Fruit fly (Drosophila melanogaster) whole organism, prepupa: ENCODE results near the gene sing.

ENCODE experiments used
- acj6 ChIP-seq: fragments of 200-800 bp; sonication (Bioruptor generic); optimal IDR thresholded peaks from 3 replicates; lab custom pipeline; 2016; ENCODE audit warnings: missing biosample characterization, missing genetic modification characterization
- dac ChIP-seq: fragments of 200-800 bp; sonication (Bioruptor generic); optimal IDR thresholded peaks from 2 replicates; lab custom pipeline; 2017; ENCODE audit warnings: missing biosample characterization, mild to moderate bottlenecking, missing genetic modification characterization
- fd85E ChIP-seq: fragments of 200-800 bp; sonication (Bioruptor generic); optimal IDR thresholded peaks from 3 replicates; lab custom pipeline; 2016; ENCODE audit warnings: missing biosample characterization, missing genetic modification characterization
- net ChIP-seq: fragments of 200-800 bp; sonication (Bioruptor generic); optimal IDR thresholded peaks from 3 replicates; lab custom pipeline; 2016; ENCODE audit warnings: missing biosample characterization, missing genetic modification characterization
- topi ChIP-seq: fragments of 200-800 bp; sonication (Bioruptor generic); optimal IDR thresholded peaks from 3 replicates; lab custom pipeline; 2016; ENCODE audit warnings: missing biosample characterization, missing genetic modification characterization

dm6 chrX:16721168-16721567, 42.1 kb downstream of the sing start, which contains the start of the genes CG32572 and CG34325:
- TF ChIP-seq net (no peak), dac (GFP tag; lab: Kevin White, UChicago) (no peak), acj6 (no peak), topi (GFP tag; lab: Kevin White, UChicago) (no peak), fd85E (GFP tag; lab: Kevin White, UChicago) (no peak)
